In genomic region chr2L:8991583-8991982, dm6 we compare ENCODE assay signal across 1 fruit fly cellular context.
A peak's percentile ranks its signal among the peaks of the same experiment; 100 is the strongest.
TF ChIP-seq lines count a peak whose summit lies in the region.

Gene CG9555 (plus strand): TSS chr2L:8991735.

TF ChIP-seq in whole organism, embryonic, 481 proteins besides CTCF, POLR2A, EP300 and RAD21 (continued from another document):
- TF ChIP-seq CG11696 (GFP tag; IDR thresholded peaks at IDR 0.05; lab: Robert Waterston, UW): no peak
- no peak for TF ChIP-seq CG13296 (GFP tag; optimal IDR thresholded peaks at IDR 0.05; lab: Kevin White, UChicago)
- TF ChIP-seq CG7745 (tag; optimal IDR thresholded peaks at IDR 0.05; lab: Kevin White, UChicago): no peak
- TF ChIP-seq CG17912 (GFP tag; optimal IDR thresholded peaks at IDR 0.05; lab: Kevin White, UChicago): no peak
- TF ChIP-seq CG10543 (GFP tag; optimal IDR thresholded peaks at IDR 0.05; lab: Kevin White, UChicago): peak; percentile 45
- peak; percentile 66 for TF ChIP-seq cwo (GFP tag; optimal IDR thresholded peaks at IDR 0.05; lab: Kevin White, UChicago)
- TF ChIP-seq CG1602 (GFP tag; optimal IDR thresholded peaks at IDR 0.05; lab: Kevin White, UChicago): no peak
- no peak for TF ChIP-seq CG10321 (GFP tag; IDR thresholded peaks at IDR 0.05; lab: Robert Waterston, UW)
- no peak for TF ChIP-seq Dbx (GFP tag; IDR thresholded peaks at IDR 0.05; lab: Robert Waterston, UW)
- TF ChIP-seq C15 (GFP tag; IDR thresholded peaks at IDR 0.05; lab: Robert Waterston, UW): no peak
- TF ChIP-seq Doc3 (GFP tag; IDR thresholded peaks at IDR 0.05; lab: Robert Waterston, UW; ENCODE audit: partially characterized antibody): no peak
- TF ChIP-seq Ravus (GFP tag; IDR thresholded peaks at IDR 0.05; lab: Robert Waterston, UW): no peak
- no peak for TF ChIP-seq Nf-YB (GFP tag; optimal IDR thresholded peaks at IDR 0.05; lab: Kevin White, UChicago)
- no peak for TF ChIP-seq HLH3B (GFP tag; IDR thresholded peaks at IDR 0.05; lab: Robert Waterston, UW)
- TF ChIP-seq CG6854 (GFP tag; optimal IDR thresholded peaks at IDR 0.05; lab: Kevin White, UChicago): no peak
- TF ChIP-seq repo (GFP tag; optimal IDR thresholded peaks at IDR 0.05; lab: Kevin White, UChicago): no peak
- no peak for TF ChIP-seq BtbVII (GFP tag; optimal IDR thresholded peaks at IDR 0.05; lab: Kevin White, UChicago)
- TF ChIP-seq CG2199 (GFP tag; IDR thresholded peaks at IDR 0.05; lab: Robert Waterston, UW): no peak
- TF ChIP-seq CG11247 (GFP tag; IDR thresholded peaks at IDR 0.05; lab: Robert Waterston, UW): no peak
- no peak for TF ChIP-seq nau (GFP tag; optimal IDR thresholded peaks at IDR 0.05; lab: Kevin White, UChicago)
- TF ChIP-seq Hmr (GFP tag; optimal IDR thresholded peaks at IDR 0.05; lab: Kevin White, UChicago): no peak
- no peak for TF ChIP-seq vvl (GFP tag; IDR thresholded peaks at IDR 0.05; lab: Robert Waterston, UW)
- TF ChIP-seq CG11398 (GFP tag; optimal IDR thresholded peaks at IDR 0.05; lab: Kevin White, UChicago): no peak
- TF ChIP-seq CG7357 (GFP tag; IDR thresholded peaks at IDR 0.05; lab: Robert Waterston, UW): no peak
- TF ChIP-seq z (GFP tag; IDR thresholded peaks at IDR 0.05; lab: Robert Waterston, UW): no peak
- no peak for TF ChIP-seq CG14965 (GFP tag; optimal IDR thresholded peaks at IDR 0.05; lab: Kevin White, UChicago; ENCODE audit: borderline replicate concordance)
- no peak for TF ChIP-seq CG4730 (GFP tag; IDR thresholded peaks at IDR 0.05; lab: Robert Waterston, UW)
- TF ChIP-seq cato (GFP tag; optimal IDR thresholded peaks at IDR 0.05; lab: Kevin White, UChicago; ENCODE audit: borderline replicate concordance): no peak
- no peak for TF ChIP-seq so (GFP tag; IDR thresholded peaks at IDR 0.05; lab: Robert Waterston, UW)
- no peak for TF ChIP-seq caup (GFP tag; optimal IDR thresholded peaks at IDR 0.05; lab: Kevin White, UChicago; ENCODE audit: severe bottlenecking)
- no peak for TF ChIP-seq onecut (GFP tag; IDR thresholded peaks at IDR 0.05; lab: Robert Waterston, UW)
- no peak for TF ChIP-seq bab2 (GFP tag; optimal IDR thresholded peaks at IDR 0.05; lab: Kevin White, UChicago)
- TF ChIP-seq jigr1 (GFP tag; IDR thresholded peaks at IDR 0.05; lab: Robert Waterston, UW): no peak
- peak; percentile 26 for TF ChIP-seq mirr (GFP tag; optimal IDR thresholded peaks at IDR 0.05; lab: Kevin White, UChicago)
- no peak for TF ChIP-seq croc (GFP tag; conservative IDR thresholded peaks at IDR 0.05; lab: Robert Waterston, UW)
- no peak for TF ChIP-seq CG3847 (GFP tag; IDR thresholded peaks at IDR 0.05; lab: Robert Waterston, UW)
- no peak for TF ChIP-seq Dll (GFP tag; IDR thresholded peaks at IDR 0.05; lab: Robert Waterston, UW; ENCODE audit: partially characterized antibody)
- TF ChIP-seq Doc2 (GFP tag; IDR thresholded peaks at IDR 0.05; lab: Robert Waterston, UW): no peak
- TF ChIP-seq CG18599 (GFP tag; optimal IDR thresholded peaks at IDR 0.05; lab: Kevin White, UChicago): peak; percentile 18
- no peak for TF ChIP-seq Nf-YA (GFP tag; IDR thresholded peaks at IDR 0.05; lab: Robert Waterston, UW)
- TF ChIP-seq CG42726 (GFP tag; IDR thresholded peaks at IDR 0.05; lab: Robert Waterston, UW; ENCODE audit: partially characterized antibody): no peak
- no peak for TF ChIP-seq CG7928 (GFP tag; optimal IDR thresholded peaks at IDR 0.05; lab: Kevin White, UChicago)
- no peak for TF ChIP-seq gcm (GFP tag; optimal IDR thresholded peaks at IDR 0.05; lab: Kevin White, UChicago)
- no peak for TF ChIP-seq E2f2 (GFP tag; IDR thresholded peaks at IDR 0.05; lab: Robert Waterston, UW)
- TF ChIP-seq CG1024 (GFP tag; IDR thresholded peaks at IDR 0.05; lab: Robert Waterston, UW): no peak
- TF ChIP-seq toy (GFP tag; IDR thresholded peaks at IDR 0.05; lab: Robert Waterston, UW): no peak
- no peak for TF ChIP-seq MESR4 (GFP tag; optimal IDR thresholded peaks at IDR 0.05; lab: Kevin White, UChicago)
- TF ChIP-seq CG13424 (tag; optimal IDR thresholded peaks at IDR 0.05; lab: Kevin White, UChicago): no peak
- TF ChIP-seq Med (GFP tag; lab: Kevin White, UChicago): peak; percentile 53
- TF ChIP-seq eyg (GFP tag; optimal IDR thresholded peaks at IDR 0.05; lab: Kevin White, UChicago): no peak
- no peak for TF ChIP-seq HHEX (GFP tag; optimal IDR thresholded peaks at IDR 0.05; lab: Kevin White, UChicago)
- no peak for TF ChIP-seq ato (GFP tag; IDR thresholded peaks at IDR 0.05; lab: Robert Waterston, UW; ENCODE audit: partially characterized antibody)
- no peak for TF ChIP-seq CG10366 (GFP tag; IDR thresholded peaks at IDR 0.05; lab: Robert Waterston, UW)
- TF ChIP-seq CG9609 (GFP tag; optimal IDR thresholded peaks at IDR 0.05; lab: Kevin White, UChicago): no peak
- TF ChIP-seq Deaf1 (tag; optimal IDR thresholded peaks at IDR 0.05; lab: Kevin White, UChicago): peak; percentile 34
- peak; percentile 86 for TF ChIP-seq CG34376 (GFP tag; optimal IDR thresholded peaks at IDR 0.05; lab: Kevin White, UChicago)
- TF ChIP-seq CG12155 (GFP tag; optimal IDR thresholded peaks at IDR 0.05; lab: Kevin White, UChicago): no peak
- TF ChIP-seq Adf1 (GFP tag; IDR thresholded peaks at IDR 0.05; lab: Robert Waterston, UW): no peak; the same call in 1 of the 2 replicates
- no peak for TF ChIP-seq sisA (GFP tag; IDR thresholded peaks at IDR 0.05; lab: Robert Waterston, UW)
- no peak for TF ChIP-seq klu (GFP tag; IDR thresholded peaks at IDR 0.05; lab: Robert Waterston, UW)
- no peak for TF ChIP-seq unpg (GFP tag; optimal IDR thresholded peaks at IDR 0.05; lab: Kevin White, UChicago)
- TF ChIP-seq grn (GFP tag; optimal IDR thresholded peaks at IDR 0.05; lab: Kevin White, UChicago): peak; percentile 65
- TF ChIP-seq ham (GFP tag; IDR thresholded peaks at IDR 0.05; lab: Robert Waterston, UW): no peak
- TF ChIP-seq lab (GFP tag; optimal IDR thresholded peaks at IDR 0.05; lab: Kevin White, UChicago): peak; percentile 15
- TF ChIP-seq CG12659 (GFP tag; optimal IDR thresholded peaks at IDR 0.05; lab: Kevin White, UChicago): no peak
- TF ChIP-seq hb (GFP tag; IDR thresholded peaks at IDR 0.05; lab: Robert Waterston, UW; ENCODE audit: partially characterized antibody): no peak
- no peak for TF ChIP-seq hbn (GFP tag; IDR thresholded peaks at IDR 0.05; lab: Robert Waterston, UW; ENCODE audit: partially characterized antibody)
- TF ChIP-seq Usf (GFP tag; optimal IDR thresholded peaks at IDR 0.05; lab: Kevin White, UChicago): no peak
- TF ChIP-seq corto (GFP tag; optimal IDR thresholded peaks at IDR 0.05; lab: Kevin White, UChicago): no peak
- peak; percentile 95 for TF ChIP-seq sug (tag; optimal IDR thresholded peaks at IDR 0.05; lab: Kevin White, UChicago)
- TF ChIP-seq ci (GFP tag; IDR thresholded peaks at IDR 0.05; lab: Robert Waterston, UW): 0 out of 3 replicates have a peak, but pooled peaks have one; percentile 14
- TF ChIP-seq CG11093 (GFP tag; IDR thresholded peaks at IDR 0.05; lab: Robert Waterston, UW): no peak
- TF ChIP-seq Mes4 (GFP tag; optimal IDR thresholded peaks at IDR 0.05; lab: Kevin White, UChicago): no peak
- no peak for TF ChIP-seq CG10274 (GFP tag; optimal IDR thresholded peaks at IDR 0.05; lab: Kevin White, UChicago)
- TF ChIP-seq tll (GFP tag; optimal IDR thresholded peaks at IDR 0.05; lab: Kevin White, UChicago): no peak
- TF ChIP-seq MTF-1 (GFP tag; optimal IDR thresholded peaks at IDR 0.05; lab: Kevin White, UChicago; ENCODE audit: borderline replicate concordance): no peak
- no peak for TF ChIP-seq Bteb2 (GFP tag; optimal IDR thresholded peaks at IDR 0.05; lab: Kevin White, UChicago)
- TF ChIP-seq nerfin-1 (tag; optimal IDR thresholded peaks at IDR 0.05; lab: Kevin White, UChicago): no peak
- TF ChIP-seq cad (GFP tag; optimal IDR thresholded peaks at IDR 0.05; lab: Kevin White, UChicago): no peak
- peak; percentile 36; the same call in 1 of the 2 replicates for TF ChIP-seq GATAe (GFP tag; conservative IDR thresholded peaks at IDR 0.05; lab: Robert Waterston, UW)
- no peak for TF ChIP-seq emc (GFP tag; optimal IDR thresholded peaks at IDR 0.05; lab: Kevin White, UChicago)
- TF ChIP-seq stwl (tag; optimal IDR thresholded peaks at IDR 0.05; lab: Kevin White, UChicago): no peak
- TF ChIP-seq Bgb (GFP tag; IDR thresholded peaks at IDR 0.05; lab: Robert Waterston, UW; ENCODE audit: partially characterized antibody): no peak
